Fruit fly (Drosophila melanogaster) Kc167 (cell line): ENCODE results near the gene CG13884.

ENCODE experiments used
- Myc ChIP-seq: fragments of >200 bp; optimal IDR thresholded peaks from 2 replicates; lab custom pipeline; 2017; ENCODE audit warnings: missing external identifiers
- Sin3A ChIP-seq: fragments of >200 bp; optimal IDR thresholded peaks from 2 replicates; lab custom pipeline; 2018; ENCODE audit warnings: missing external identifiers
- h ChIP-seq: fragments of >200 bp; optimal IDR thresholded peaks from 3 replicates; lab custom pipeline; 2018; ENCODE audit warnings: missing external identifiers
- insv ChIP-seq: fragments of >200 bp; optimal IDR thresholded peaks from 3 replicates; lab custom pipeline; 2018; ENCODE audit warnings: missing external identifiers
- psq ChIP-seq: fragments of >200 bp; optimal IDR thresholded peaks from 2 replicates; lab custom pipeline; 2017; ENCODE audit warnings: missing external identifiers
- ttk ChIP-seq: sonication (Bioruptor generic); optimal IDR thresholded peaks from 2 replicates; lab custom pipeline; 2017; ENCODE audit warnings: missing external identifiers

The CG13884 gene

dm6 chr3L:366337-366736 is at the start of gene CG13884:
Gene CG13884, minus strand, starts transcription at chr3L:366437.
- TF ChIP-seq psq (lab: Kevin White, UChicago) (no peak), Sin3A (no peak), Myc (lab: Kevin White, UChicago) (no peak), insv (lab: Kevin White, UChicago) (no peak), h (lab: Kevin White, UChicago) (no peak), ttk (lab: Kevin White, UChicago) (no peak)

dm6 chr3L:409791-410190 is 43.6 kb upstream of the CG13884 start:
- TF ChIP-seq h (lab: Kevin White, UChicago) (no peak), Myc (lab: Kevin White, UChicago) (no peak), Sin3A (no peak), ttk (lab: Kevin White, UChicago) (no peak), insv (lab: Kevin White, UChicago) (no peak), psq (lab: Kevin White, UChicago) (no peak)

dm6 chr3L:400252-400651 is 34.0 kb upstream of the CG13884 start:
- no peak for TF ChIP-seq psq (lab: Kevin White, UChicago)
- TF ChIP-seq ttk (lab: Kevin White, UChicago) = no peak
- TF ChIP-seq insv (lab: Kevin White, UChicago) = no peak
- no peak for TF ChIP-seq h (lab: Kevin White, UChicago)
- TF ChIP-seq Myc (lab: Kevin White, UChicago) = no peak
- no peak for TF ChIP-seq Sin3A

dm6 chr3L:395192-395591 is 29.0 kb upstream of the CG13884 start:
- TF ChIP-seq Sin3A (no peak), psq (lab: Kevin White, UChicago) (no peak), Myc (lab: Kevin White, UChicago) (no peak)

- TF ChIP-seq h (lab: Kevin White, UChicago) (no peak), Sin3A (no peak), Myc (lab: Kevin White, UChicago) (no peak), psq (lab: Kevin White, UChicago) (no peak), insv (lab: Kevin White, UChicago) (no peak), ttk (lab: Kevin White, UChicago) (no peak)
Observed at dm6 chr3L:392622-393159, 26.5 kb upstream of the CG13884 start, which contains the start of gene trh. Gene trh, minus strand, starts transcription at chr3L:392633.

- no peak for TF ChIP-seq ttk (lab: Kevin White, UChicago)
- no peak for TF ChIP-seq insv (lab: Kevin White, UChicago)
- no peak for TF ChIP-seq h (lab: Kevin White, UChicago)
- no peak for TF ChIP-seq Myc (lab: Kevin White, UChicago)
- no peak for TF ChIP-seq Sin3A
- no peak for TF ChIP-seq psq (lab: Kevin White, UChicago)
Observed at dm6 chr3L:390194-390593, 24.0 kb upstream of the CG13884 start.

- no peak for TF ChIP-seq Sin3A
- no peak for TF ChIP-seq h (lab: Kevin White, UChicago)
- no peak for TF ChIP-seq insv (lab: Kevin White, UChicago)
- TF ChIP-seq Myc (lab: Kevin White, UChicago) = no peak
- no peak for TF ChIP-seq ttk (lab: Kevin White, UChicago)
- TF ChIP-seq psq (lab: Kevin White, UChicago) = no peak
Observed at dm6 chr3L:388094-388493, 21.9 kb upstream of the CG13884 start.

dm6 chr3L:385095-385494 is 18.9 kb upstream of the CG13884 start:
- TF ChIP-seq Myc (lab: Kevin White, UChicago) = no peak
- no peak for TF ChIP-seq Sin3A
- TF ChIP-seq h (lab: Kevin White, UChicago) = no peak
- no peak for TF ChIP-seq insv (lab: Kevin White, UChicago)

- TF ChIP-seq Myc (lab: Kevin White, UChicago) (no peak), ttk (lab: Kevin White, UChicago) (no peak), h (lab: Kevin White, UChicago) (no peak), insv (lab: Kevin White, UChicago) (no peak), psq (lab: Kevin White, UChicago) (no peak), Sin3A (no peak)
Observed at dm6 chr3L:380886-381546, 14.8 kb upstream of the CG13884 start.

- no peak for TF ChIP-seq psq (lab: Kevin White, UChicago)
- TF ChIP-seq h (lab: Kevin White, UChicago) = no peak
- no peak for TF ChIP-seq Sin3A
- TF ChIP-seq insv (lab: Kevin White, UChicago) = no peak
- TF ChIP-seq Myc (lab: Kevin White, UChicago) = no peak
Observed at dm6 chr3L:378906-379305, 12.7 kb upstream of the CG13884 start.

- TF ChIP-seq psq (lab: Kevin White, UChicago) (no peak), Myc (lab: Kevin White, UChicago) (no peak), insv (lab: Kevin White, UChicago) (no peak), ttk (lab: Kevin White, UChicago) (no peak), h (lab: Kevin White, UChicago) (no peak), Sin3A (no peak)
Observed at dm6 chr3L:378072-378423, 11.8 kb upstream of the CG13884 start.
